Worm (Caenorhabditis elegans) whole organism, late embryonic: Measurements from ENCODE around the gene col-85.

ENCODE experiments used
- C08G9.2 ChIP-seq: sonication (generic microtip); optimal IDR thresholded peaks from 2 replicates; lab custom pipeline; 2016; ENCODE audit warnings: mild to moderate bottlenecking, missing genetic modification characterization, moderate library complexity, missing compliant biosample characterization
- C38D4.7 ChIP-seq: fragments of 200-800 bp; sonication (Bioruptor generic); optimal IDR thresholded peaks from 2 replicates; lab custom pipeline; 2018; ENCODE audit warnings: mild to moderate bottlenecking, missing genetic modification characterization, moderate library complexity, missing compliant biosample characterization
- F13H6.1 ChIP-seq: sonication (generic microtip); optimal IDR thresholded peaks from 2 replicates; lab custom pipeline; 2016; ENCODE audit warnings: missing genetic modification characterization, missing compliant biosample characterization
- Y22D7AL.16 ChIP-seq: sonication (generic microtip); optimal IDR thresholded peaks from 2 replicates; lab custom pipeline; 2016; ENCODE audit warnings: missing genetic modification characterization, missing compliant biosample characterization
- ahr-1 ChIP-seq: sonication (generic microtip); optimal IDR thresholded peaks from 2 replicates; lab custom pipeline; 2016; ENCODE audit warnings: missing genetic modification characterization, missing compliant biosample characterization
- ama-1 ChIP-seq: fragments of 150-350 bp; optimal IDR thresholded peaks from 2 replicates; lab custom pipeline; 2014
- ceh-14 ChIP-seq: sonication (generic microtip); optimal IDR thresholded peaks from 2 replicates; lab custom pipeline; 2016; ENCODE audit warnings: missing genotype, missing genetic modification characterization, missing compliant biosample characterization
- ceh-18 ChIP-seq: sonication (generic microtip); optimal IDR thresholded peaks from 2 replicates; lab custom pipeline; 2016; ENCODE audit warnings: missing genetic modification characterization, missing compliant biosample characterization
- ceh-19 ChIP-seq: fragments of 200-800 bp; sonication (Bioruptor generic); optimal IDR thresholded peaks from 2 replicates; lab custom pipeline; 2018; ENCODE audit warnings: mild to moderate bottlenecking, missing genetic modification characterization, missing compliant biosample characterization
- ceh-2 ChIP-seq: sonication (generic microtip); optimal IDR thresholded peaks from 2 replicates; lab custom pipeline; 2016; ENCODE audit warnings: missing genotype, missing genetic modification characterization, missing compliant biosample characterization
- ceh-24 ChIP-seq: sonication (generic microtip); optimal IDR thresholded peaks from 2 replicates; lab custom pipeline; 2016; ENCODE audit warnings: mild to moderate bottlenecking, missing genetic modification characterization, missing compliant biosample characterization
- ceh-30 ChIP-seq: fragments of 150-350 bp; optimal IDR thresholded peaks from 2 replicates; lab custom pipeline; 2014; ENCODE audit warnings: missing biosample characterization, missing genetic modification characterization
- ceh-34 ChIP-seq: sonication (generic microtip); optimal IDR thresholded peaks from 2 replicates; lab custom pipeline; 2016; ENCODE audit warnings: mild to moderate bottlenecking, missing genetic modification characterization, missing compliant biosample characterization
- ceh-45 ChIP-seq: fragments of 200-800 bp; sonication (Bioruptor generic); IDR thresholded peaks from 2 replicates; pipeline ENCODE4 v1.3.6; 2022; ENCODE audit warnings: missing genetic modification reagents, missing genetic modification characterization, missing compliant biosample characterization
- ceh-6 ChIP-seq: fragments of 200-800 bp; sonication (Bioruptor generic); optimal IDR thresholded peaks from 2 replicates; lab custom pipeline; 2018; ENCODE audit warnings: mild to moderate bottlenecking, missing genetic modification characterization, missing compliant biosample characterization
- ceh-9 ChIP-seq: sonication (generic microtip); optimal IDR thresholded peaks from 2 replicates; lab custom pipeline; 2016; ENCODE audit warnings: mild to moderate bottlenecking, missing genetic modification characterization, inconsistent platforms, missing compliant biosample characterization
- che-1 ChIP-seq: sonication (generic microtip); optimal IDR thresholded peaks from 2 replicates; lab custom pipeline; 2016; ENCODE audit warnings: mild to moderate bottlenecking, missing genetic modification characterization, missing compliant biosample characterization
- dmd-4 ChIP-seq: sonication (generic microtip); optimal IDR thresholded peaks from 2 replicates; lab custom pipeline; 2016; ENCODE audit warnings: borderline replicate concordance, missing genetic modification characterization, missing compliant biosample characterization
- dve-1 ChIP-seq: sonication (generic microtip); optimal IDR thresholded peaks from 2 replicates; lab custom pipeline; 2017; ENCODE audit warnings: antibody characterized with exemption, mild to moderate bottlenecking, missing genetic modification characterization, missing compliant biosample characterization
- ets-4 ChIP-seq: sonication (generic microtip); optimal IDR thresholded peaks from 2 replicates; lab custom pipeline; 2016; ENCODE audit warnings: missing genetic modification characterization, missing compliant biosample characterization
- eyg-1 ChIP-seq: sonication (generic microtip); optimal IDR thresholded peaks from 2 replicates; lab custom pipeline; 2016; ENCODE audit warnings: missing genotype, missing genetic modification characterization, missing compliant biosample characterization
- fkh-6 ChIP-seq: sonication (generic microtip); optimal IDR thresholded peaks from 2 replicates; lab custom pipeline; 2016; ENCODE audit warnings: missing genetic modification characterization, missing compliant biosample characterization
- gmeb-2 ChIP-seq: sonication (generic microtip); optimal IDR thresholded peaks from 2 replicates; lab custom pipeline; 2016; ENCODE audit warnings: missing genetic modification characterization, inconsistent platforms, missing compliant biosample characterization
- hlh-13 ChIP-seq: fragments of 200-800 bp; sonication (Bioruptor generic); optimal IDR thresholded peaks from 2 replicates; lab custom pipeline; 2018; ENCODE audit warnings: mild to moderate bottlenecking, missing genetic modification characterization, missing compliant biosample characterization
- hlh-15 ChIP-seq: sonication (generic microtip); optimal IDR thresholded peaks from 2 replicates; lab custom pipeline; 2016; ENCODE audit warnings: missing genetic modification characterization, missing compliant biosample characterization
- hlh-6 ChIP-seq: sonication (generic microtip); optimal IDR thresholded peaks from 2 replicates; lab custom pipeline; 2016; ENCODE audit warnings: missing genotype, missing genetic modification characterization, missing compliant biosample characterization
- hlh-8 ChIP-seq: sonication (generic microtip); optimal IDR thresholded peaks from 2 replicates; lab custom pipeline; 2016; ENCODE audit warnings: missing genotype, missing genetic modification characterization, missing compliant biosample characterization
- lim-6 ChIP-seq: sonication (generic microtip); optimal IDR thresholded peaks from 2 replicates; lab custom pipeline; 2016; ENCODE audit warnings: missing genetic modification characterization, missing compliant biosample characterization
- lin-11 ChIP-seq: fragments of 200-800 bp; sonication (Bioruptor generic); optimal IDR thresholded peaks from 2 replicates; lab custom pipeline; 2018; ENCODE audit warnings: mild to moderate bottlenecking, missing genetic modification characterization, missing compliant biosample characterization
- madf-2 ChIP-seq: sonication (generic microtip); optimal IDR thresholded peaks from 2 replicates; lab custom pipeline; 2017; ENCODE audit warnings: missing genetic modification characterization, missing compliant biosample characterization
- mec-3 ChIP-seq: sonication (generic microtip); optimal IDR thresholded peaks from 2 replicates; lab custom pipeline; 2016; ENCODE audit warnings: borderline replicate concordance, missing genetic modification characterization, missing compliant biosample characterization
- nfya-1 ChIP-seq: sonication (generic microtip); optimal IDR thresholded peaks from 2 replicates; lab custom pipeline; 2017; ENCODE audit warnings: missing genetic modification characterization, mild to moderate bottlenecking, missing compliant biosample characterization, antibody characterized with exemption, moderate library complexity
- nhr-11 ChIP-seq: fragments of 150-350 bp; optimal IDR thresholded peaks from 2 replicates; lab custom pipeline; 2014; ENCODE audit warnings: missing biosample characterization, missing genetic modification characterization
- nhr-232 ChIP-seq: sonication (generic microtip); optimal IDR thresholded peaks from 2 replicates; lab custom pipeline; 2016; ENCODE audit warnings: missing genetic modification characterization, missing compliant biosample characterization
- npax-4 ChIP-seq: sonication (generic microtip); optimal IDR thresholded peaks from 2 replicates; lab custom pipeline; 2016; ENCODE audit warnings: missing genetic modification characterization, missing compliant biosample characterization
- odd-2 ChIP-seq: sonication (generic microtip); optimal IDR thresholded peaks from 2 replicates; lab custom pipeline; 2017; ENCODE audit warnings: antibody characterized with exemption, mild to moderate bottlenecking, missing genetic modification characterization, missing compliant biosample characterization
- pat-9 ChIP-seq: fragments of 200-800 bp; sonication (Bioruptor generic); optimal IDR thresholded peaks from 2 replicates; lab custom pipeline; 2018; ENCODE audit warnings: mild to moderate bottlenecking, missing genetic modification characterization, moderate library complexity, missing compliant biosample characterization
- pha-2 ChIP-seq: sonication (generic microtip); optimal IDR thresholded peaks from 2 replicates; lab custom pipeline; 2017; ENCODE audit warnings: mild to moderate bottlenecking, missing genetic modification characterization, missing compliant biosample characterization
- pha-4 ChIP-seq: fragments of 150-350 bp; optimal IDR thresholded peaks from 2 replicates; lab custom pipeline; 2018; ENCODE audit warnings: missing biosample characterization, missing genetic modification reagents, missing genetic modification characterization
- pqm-1 ChIP-seq: sonication (generic microtip); optimal IDR thresholded peaks from 2 replicates; lab custom pipeline; 2016; ENCODE audit warnings: missing genetic modification characterization, missing compliant biosample characterization
- pros-1 ChIP-seq: fragments of 150-350 bp; optimal IDR thresholded peaks from 2 replicates; lab custom pipeline; 2014; ENCODE audit warnings: missing biosample characterization, missing genetic modification reagents, missing genetic modification characterization
- ref-2 ChIP-seq: sonication (generic microtip); optimal IDR thresholded peaks from 2 replicates; lab custom pipeline; 2016; ENCODE audit warnings: missing genetic modification characterization, missing compliant biosample characterization
- sdc-2 ChIP-seq: sonication (generic microtip); optimal IDR thresholded peaks from 2 replicates; lab custom pipeline; 2016; ENCODE audit warnings: missing genotype, missing genetic modification characterization, missing compliant biosample characterization
- sox-2 ChIP-seq: fragments of 200-800 bp; sonication (Bioruptor generic); IDR thresholded peaks from 2 replicates; pipeline ENCODE4 v1.3.6; 2022; ENCODE audit warnings: missing genetic modification reagents, missing genetic modification characterization, missing compliant biosample characterization
- sox-4 ChIP-seq: sonication (generic microtip); optimal IDR thresholded peaks from 2 replicates; lab custom pipeline; 2017; ENCODE audit warnings: mild to moderate bottlenecking, missing genetic modification characterization, inconsistent platforms, missing compliant biosample characterization
- ttx-3 ChIP-seq: sonication (generic microtip); optimal IDR thresholded peaks from 2 replicates; lab custom pipeline; 2016; ENCODE audit warnings: missing genetic modification reagents, missing genetic modification characterization, missing compliant biosample characterization
- unc-3 ChIP-seq, 2 experiments: fragments of 200-800 bp in 1 of 2; sonication (Bioruptor generic) in 1 of 2; sonication (generic microtip) in 1 of 2; conservative IDR thresholded peaks in 1 of 2; optimal IDR thresholded peaks in 1 of 2; 2 replicates each; pipeline versions ENCODE4 v1.3.6 to Lab custom; 2016 to 2022; ENCODE audit warnings: missing compliant biosample characterization in 2 of 2, missing genetic modification characterization in 2 of 2, missing genetic modification reagents in 1 of 2
- unc-42 ChIP-seq: sonication (generic microtip); optimal IDR thresholded peaks from 2 replicates; lab custom pipeline; 2016; ENCODE audit warnings: missing genotype, missing genetic modification characterization, missing compliant biosample characterization
- unc-55 ChIP-seq: sonication (generic microtip); optimal IDR thresholded peaks from 2 replicates; lab custom pipeline; 2017; ENCODE audit warnings: missing biosample characterization, missing genetic modification reagents, missing genetic modification characterization
- unc-86 ChIP-seq: sonication (generic microtip); optimal IDR thresholded peaks from 2 replicates; lab custom pipeline; 2016; ENCODE audit warnings: missing genetic modification characterization, missing compliant biosample characterization
- zip-5 ChIP-seq: sonication (generic microtip); optimal IDR thresholded peaks from 2 replicates; lab custom pipeline; 2016; ENCODE audit warnings: missing genetic modification characterization, missing compliant biosample characterization
- ztf-16 ChIP-seq: sonication (generic microtip); optimal IDR thresholded peaks from 2 replicates; lab custom pipeline; 2017; ENCODE audit warnings: missing genetic modification characterization, missing compliant biosample characterization

Gene col-85

DNA sequence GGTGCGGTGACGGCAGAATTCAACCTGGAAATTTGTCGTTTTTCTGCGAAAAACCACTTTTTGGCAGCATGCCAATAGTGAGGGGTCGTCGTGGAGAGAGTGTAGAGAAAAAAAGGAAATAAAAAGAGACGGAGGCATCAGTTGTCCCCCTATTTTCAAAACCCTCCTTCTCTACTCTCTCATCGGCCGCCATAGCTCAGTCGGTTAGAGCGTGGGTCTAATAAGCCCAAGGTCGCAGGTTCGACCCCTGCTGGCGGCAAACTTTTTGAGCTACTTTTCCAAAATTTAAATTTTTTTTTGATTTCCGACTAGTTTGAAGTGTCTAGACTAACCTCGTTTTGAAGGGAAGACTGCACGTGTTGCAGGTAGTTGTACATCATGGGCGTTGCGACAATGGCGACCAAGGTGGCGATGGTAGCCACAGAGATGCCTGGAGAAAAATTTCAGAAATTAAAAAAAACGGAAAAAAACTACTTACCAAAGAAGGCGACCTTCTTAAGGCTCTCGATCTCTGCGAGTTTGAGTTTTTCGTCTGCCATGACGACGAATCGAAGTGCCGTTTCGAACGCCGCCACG, at the start of gene col-85:
col-85 (minus strand) TSS at position 540 of the 576 bp plus-strand sequence.
- TF ChIP-seq pha-2 (tag; lab: Kevin White, UChicago) (peak; percentile 94), C08G9.2 (tag; lab: Kevin White, UChicago) (peak; percentile 87), ceh-2 (tag; lab: Kevin White, UChicago) (peak; percentile 88), ceh-6 (peak; percentile 91), madf-2 (tag; lab: Kevin White, UChicago) (peak; percentile 93), C38D4.7 (GFP tag; lab: Kevin White, UChicago) (peak; percentile 90), zip-5 (tag; lab: Kevin White, UChicago) (peak; percentile 83), ceh-18 (tag; lab: Kevin White, UChicago) (peak; percentile 86), ceh-24 (tag; lab: Kevin White, UChicago) (peak; percentile 90), unc-55 (GFP tag; lab: Kevin White, UChicago) (no peak), ahr-1 (peak; percentile 86), ceh-30 (tag; lab: Kevin White, UChicago) (peak; percentile 3), ceh-19 (GFP tag; lab: Kevin White, UChicago) (peak; percentile 94), ref-2 (tag; lab: Kevin White, UChicago) (peak; percentile 89), ztf-16 (peak; percentile 95), dve-1 (tag; lab: Kevin White, UChicago) (peak; percentile 81), hlh-15 (tag; lab: Kevin White, UChicago) (peak; percentile 91), fkh-6 (tag; lab: Kevin White, UChicago) (peak; percentile 95), ceh-34 (tag; lab: Kevin White, UChicago) (peak; percentile 92), ceh-14 (tag; lab: Kevin White, UChicago) (peak; percentile 96), hlh-6 (tag; lab: Kevin White, UChicago) (peak; percentile 95), unc-86 (tag; lab: Kevin White, UChicago) (peak; percentile 84), nhr-11 (tag; lab: Kevin White, UChicago) (no peak), pros-1 (tag; lab: Kevin White, UChicago) (no peak), ceh-9 (tag; lab: Kevin White, UChicago) (peak; percentile 93), mec-3 (tag; lab: Kevin White, UChicago) (peak; percentile 75), nfya-1 (tag; lab: Kevin White, UChicago) (peak; percentile 84), dmd-4 (peak; percentile 94), hlh-13 (peak; percentile 94), gmeb-2 (tag; lab: Kevin White, UChicago) (peak; percentile 98), lin-11 (tag; lab: Kevin White, UChicago) (peak; percentile 87), unc-42 (tag; lab: Kevin White, UChicago) (peak; percentile 84), ets-4 (tag; lab: Kevin White, UChicago) (peak; percentile 78), hlh-8 (peak; percentile 90), Y22D7AL.16 (tag; lab: Kevin White, UChicago) (peak; percentile 94), sox-4 (tag; lab: Kevin White, UChicago) (peak; percentile 97), F13H6.1 (tag; lab: Kevin White, UChicago) (peak; percentile 85), ceh-45 (GFP tag; lab: Robert Waterston, UW) (peak; percentile 96), lim-6 (peak; percentile 84), pha-4 (tag; lab: Kevin White, UChicago) (no peak), unc-3 (GFP tag; conservative IDR thresholded peaks at IDR 0.05; lab: Robert Waterston, UW) (peak; percentile 94), unc-3 (tag; optimal IDR thresholded peaks at IDR 0.05; lab: Kevin White, UChicago) (peak; percentile 94), pqm-1 (tag; lab: Kevin White, UChicago) (peak; percentile 86), pat-9 (tag; lab: Kevin White, UChicago) (peak; percentile 94), ama-1 (lab: Kevin White, UChicago) (no peak), sox-2 (peak; percentile 92), eyg-1 (peak; percentile 68), ttx-3 (tag; lab: Kevin White, UChicago) (peak; percentile 92), odd-2 (tag; lab: Kevin White, UChicago) (peak; percentile 79), che-1 (peak; percentile 93), sdc-2 (tag; lab: Kevin White, UChicago) (peak; percentile 89), nhr-232 (tag; lab: Kevin White, UChicago) (peak; percentile 85), npax-4 (peak; percentile 88)
